Fruit fly (Drosophila melanogaster) whole organism, embryonic: Measurements from ENCODE around the gene CG31650.

Experiments used
- D19B ChIP-seq: fragments of 200-800 bp; sonication (Bioruptor generic); optimal IDR thresholded peaks from 2 replicates; lab custom pipeline; 2017; ENCODE audit warnings: missing biosample characterization, mild to moderate bottlenecking, missing genetic modification characterization
- Dfd ChIP-seq, 2 experiments: fragments of >200 bp; optimal IDR thresholded peaks; 2 replicates each; lab custom pipeline; 2017; ENCODE audit warnings: missing biosample characterization in 2 of 2, missing genetic modification characterization in 2 of 2
- Optix ChIP-seq: fragments of 200-800 bp; sonication (Bioruptor generic); IDR thresholded peaks from 3 replicates; pipeline ENCODE4 v1.3.6; 2022; ENCODE audit warnings: missing biosample characterization, missing genetic modification characterization
- Side ChIP-seq: fragments of 200-800 bp; sonication (Bioruptor generic); optimal IDR thresholded peaks from 2 replicates; lab custom pipeline; 2016; ENCODE audit warnings: missing biosample characterization, missing genetic modification characterization
- gcm2 ChIP-seq: fragments of 200-800 bp; sonication (Bioruptor generic); optimal IDR thresholded peaks from 2 replicates; lab custom pipeline; 2016; ENCODE audit warnings: missing biosample characterization, missing genetic modification characterization
- tap ChIP-seq: fragments of 200-800 bp; optimal IDR thresholded peaks from 3 replicates; lab custom pipeline; 2019; ENCODE audit warnings: missing biosample characterization, mild to moderate bottlenecking, missing genetic modification characterization, moderate library complexity

dm6 chr2L:5002711-5003402 lies 41.7 kb downstream of the CG31650 start:
- TF ChIP-seq Dfd (GFP tag; optimal IDR thresholded peaks at IDR 0.05; lab: Kevin White, UChicago) (no peak), Side (GFP tag; lab: Kevin White, UChicago) (no peak), Optix (GFP tag; lab: Robert Waterston, UW) (no peak), tap (tag; lab: Kevin White, UChicago) (no peak), D19B (GFP tag; lab: Kevin White, UChicago) (no peak), gcm2 (GFP tag; lab: Kevin White, UChicago) (no peak)
